Fruit fly (Drosophila melanogaster) whole organism, embryonic: ENCODE measurements around the gene CG17154.
A peak's percentile ranks its signal among the peaks of the same experiment; 100 is the strongest.

ENCODE experiments used
- Ada2b ChIP-seq: fragments of 200-800 bp; sonication (Bioruptor generic); IDR thresholded peaks from 2 replicates; pipeline ENCODE4 v1.3.6; 2022; ENCODE audit warnings: missing biosample characterization, missing genetic modification characterization
- CG1024 ChIP-seq: fragments of 200-800 bp; sonication (Bioruptor generic); IDR thresholded peaks from 2 replicates; pipeline ENCODE4 v1.3.6; 2022; ENCODE audit warnings: missing biosample characterization, missing genetic modification characterization
- CG11247 ChIP-seq: fragments of 200-800 bp; sonication (Bioruptor generic); IDR thresholded peaks from 2 replicates; pipeline ENCODE4 v1.3.6; 2022; ENCODE audit warnings: missing biosample characterization, missing genetic modification characterization
- CG11723 ChIP-seq: fragments of 200-800 bp; sonication (Bioruptor generic); optimal IDR thresholded peaks from 2 replicates; lab custom pipeline; 2017; ENCODE audit warnings: missing biosample characterization, mild to moderate bottlenecking, missing genetic modification characterization
- CG12155 ChIP-seq: fragments of 200-800 bp; sonication (Bioruptor generic); optimal IDR thresholded peaks from 3 replicates; lab custom pipeline; 2016; ENCODE audit warnings: missing biosample characterization, missing genetic modification characterization
- CG12219 ChIP-seq: fragments of 200-800 bp; sonication (Bioruptor generic); optimal IDR thresholded peaks from 3 replicates; lab custom pipeline; 2018; ENCODE audit warnings: missing biosample characterization, mild to moderate bottlenecking, missing genetic modification characterization
- CG13296 ChIP-seq: fragments of 200-800 bp; sonication (Bioruptor generic); optimal IDR thresholded peaks from 3 replicates; lab custom pipeline; 2018; ENCODE audit warnings: missing biosample characterization, mild to moderate bottlenecking, missing genetic modification characterization
- CG15269 ChIP-seq: fragments of 200-800 bp; sonication (Bioruptor generic); optimal IDR thresholded peaks from 2 replicates; lab custom pipeline; 2018; ENCODE audit warnings: missing biosample characterization, mild to moderate bottlenecking, missing genetic modification characterization, moderate library complexity
- CG16863 ChIP-seq: fragments of 200-800 bp; sonication (Bioruptor generic); optimal IDR thresholded peaks from 3 replicates; lab custom pipeline; 2016; ENCODE audit warnings: missing biosample characterization, missing genetic modification characterization
- CG18476 ChIP-seq: fragments of 200-800 bp; sonication (Bioruptor generic); optimal IDR thresholded peaks from 2 replicates; lab custom pipeline; 2016; ENCODE audit warnings: missing biosample characterization, mild to moderate bottlenecking, missing genetic modification characterization
- CG2129 ChIP-seq: fragments of 200-800 bp; sonication (Bioruptor generic); IDR thresholded peaks from 2 replicates; pipeline ENCODE4 v1.3.6; 2022; ENCODE audit warnings: missing biosample characterization, missing genetic modification characterization; ENCODE audit not compliant: partially characterized antibody
- CG2199 ChIP-seq: fragments of 200-800 bp; sonication (Bioruptor generic); IDR thresholded peaks from 3 replicates; pipeline ENCODE4 v1.3.6; 2022; ENCODE audit warnings: missing biosample characterization, missing genetic modification characterization
- CG30020 ChIP-seq: fragments of 200-800 bp; optimal IDR thresholded peaks from 2 replicates; lab custom pipeline; 2019; ENCODE audit warnings: missing biosample characterization, mild to moderate bottlenecking, missing genetic modification characterization, moderate library complexity
- CG3726 ChIP-seq: fragments of 200-800 bp; sonication (Bioruptor generic); IDR thresholded peaks from 3 replicates; pipeline ENCODE4, ENCODE4 v1.3.6; 2022; ENCODE audit warnings: missing biosample characterization, missing genetic modification characterization
- CG4424 ChIP-seq: fragments of 200-800 bp; sonication (Bioruptor generic); optimal IDR thresholded peaks from 3 replicates; lab custom pipeline; 2016; ENCODE audit warnings: missing biosample characterization, missing genetic modification characterization
- CG4707 ChIP-seq: fragments of 200-800 bp; sonication (Bioruptor generic); optimal IDR thresholded peaks from 2 replicates; lab custom pipeline; 2018; ENCODE audit warnings: missing biosample characterization, mild to moderate bottlenecking, missing genetic modification characterization, moderate library complexity
- CG5180 ChIP-seq: fragments of 200-800 bp; sonication (Bioruptor generic); optimal IDR thresholded peaks from 3 replicates; lab custom pipeline; 2017; ENCODE audit warnings: missing biosample characterization, missing genetic modification characterization, mild to moderate bottlenecking, moderate library complexity, missing genetic modification reagents
- CG6765 ChIP-seq: fragments of 200-800 bp; sonication (Bioruptor generic); optimal IDR thresholded peaks from 3 replicates; lab custom pipeline; 2017; ENCODE audit warnings: missing biosample characterization, mild to moderate bottlenecking, missing genetic modification characterization
- CG7357 ChIP-seq: fragments of 200-800 bp; sonication (Bioruptor generic); IDR thresholded peaks from 3 replicates; pipeline ENCODE4 v1.3.6; 2022; ENCODE audit warnings: missing biosample characterization, missing genetic modification characterization
- CG9817 ChIP-seq: fragments of 200-800 bp; sonication (Bioruptor generic); optimal IDR thresholded peaks from 2 replicates; lab custom pipeline; 2018; ENCODE audit warnings: missing biosample characterization, mild to moderate bottlenecking, missing genetic modification characterization, moderate library complexity
- Dbx ChIP-seq: fragments of 200-800 bp; sonication (Bioruptor generic); IDR thresholded peaks from 3 replicates; pipeline ENCODE4 v1.3.6; 2022; ENCODE audit warnings: missing biosample characterization, missing genetic modification characterization
- Deaf1 ChIP-seq: fragments of 200-800 bp; optimal IDR thresholded peaks from 3 replicates; lab custom pipeline; 2019; ENCODE audit warnings: missing biosample characterization, mild to moderate bottlenecking, missing genetic modification characterization, moderate library complexity
- Dp ChIP-seq: fragments of 200-800 bp; sonication (Bioruptor generic); optimal IDR thresholded peaks from 2 replicates; lab custom pipeline; 2018; ENCODE audit warnings: missing biosample characterization, mild to moderate bottlenecking, missing genetic modification characterization, moderate library complexity
- Hey ChIP-seq: fragments of 200-800 bp; sonication (Bioruptor generic); optimal IDR thresholded peaks from 3 replicates; lab custom pipeline; 2018; ENCODE audit warnings: missing biosample characterization, mild to moderate bottlenecking, missing genetic modification characterization
- HmgD ChIP-seq: fragments of 200-800 bp; sonication (Bioruptor generic); optimal IDR thresholded peaks from 3 replicates; lab custom pipeline; 2016; ENCODE audit warnings: missing biosample characterization, missing genetic modification characterization
- Med ChIP-seq: fragments of 200-800 bp; sonication (Bioruptor generic); peaks from one replicate; lab custom pipeline; 2016; ENCODE audit warnings: missing biosample characterization, missing genetic modification characterization, mild to moderate bottlenecking, inconsistent platforms, moderate library complexity
- Meics ChIP-seq: fragments of 200-800 bp; sonication (Bioruptor generic); optimal IDR thresholded peaks from 2 replicates; lab custom pipeline; 2017; ENCODE audit warnings: missing biosample characterization, mild to moderate bottlenecking, missing genetic modification characterization
- Nf-YB ChIP-seq: fragments of 200-800 bp; sonication (Bioruptor generic); optimal IDR thresholded peaks from 3 replicates; lab custom pipeline; 2019; ENCODE audit warnings: missing biosample characterization, mild to moderate bottlenecking, missing genetic modification characterization, moderate library complexity
- Scr ChIP-seq: fragments of 200-800 bp; sonication (Bioruptor generic); IDR thresholded peaks from 2 replicates; pipeline ENCODE4 v1.3.6; 2022; ENCODE audit warnings: missing biosample characterization, missing genetic modification characterization; ENCODE audit not compliant: partially characterized antibody
- Sry-β ChIP-seq: fragments of 200-800 bp; sonication (Bioruptor generic); optimal IDR thresholded peaks from 2 replicates; lab custom pipeline; 2018; ENCODE audit warnings: missing biosample characterization, mild to moderate bottlenecking, missing genetic modification characterization, moderate library complexity
- Taf1 ChIP-seq: fragments of 200-800 bp; sonication (Bioruptor generic); IDR thresholded peaks from 2 replicates; pipeline ENCODE4 v1.3.6; 2022; ENCODE audit warnings: missing biosample characterization, missing genetic modification characterization
- Trl ChIP-seq, 3 experiments: fragments of >200 bp in 2 of 3; fragments of 200-800 bp in 1 of 3; sonication (Bioruptor generic) in 1 of 3; optimal IDR thresholded peaks; 2 replicates in 1 of 3; 3 replicates in 2 of 3; lab custom pipeline; 2016 to 2017; ENCODE audit warnings: missing biosample characterization in 1 of 3, missing genetic modification characterization in 1 of 3
- Vsx1 ChIP-seq: fragments of 200-800 bp; sonication (Bioruptor generic); optimal IDR thresholded peaks from 2 replicates; lab custom pipeline; 2017; ENCODE audit warnings: missing biosample characterization, mild to moderate bottlenecking, missing genetic modification characterization, missing genetic modification reagents
- az2 ChIP-seq: fragments of 200-800 bp; sonication (Bioruptor generic); optimal IDR thresholded peaks from 3 replicates; lab custom pipeline; 2016; ENCODE audit warnings: missing biosample characterization, missing genetic modification characterization
- chinmo ChIP-seq: fragments of 200-800 bp; sonication (Bioruptor generic); IDR thresholded peaks from 4 replicates; pipeline ENCODE4 v1.3.6; 2022; ENCODE audit warnings: missing biosample characterization, missing genetic modification characterization; ENCODE audit not compliant: partially characterized antibody
- dpn ChIP-seq, 2 experiments: fragments of 200-800 bp; sonication (Bioruptor generic); optimal IDR thresholded peaks; 3 replicates each; lab custom pipeline; 2016; ENCODE audit warnings: missing biosample characterization in 2 of 2, missing genetic modification characterization in 2 of 2
- eyg ChIP-seq: fragments of 200-800 bp; sonication (Bioruptor generic); optimal IDR thresholded peaks from 3 replicates; lab custom pipeline; 2016; ENCODE audit warnings: missing biosample characterization, missing genetic modification characterization
- klu ChIP-seq: fragments of 200-800 bp; sonication (Bioruptor generic); IDR thresholded peaks from 2 replicates; pipeline ENCODE4 v1.3.6; 2022; ENCODE audit warnings: missing biosample characterization, missing genetic modification characterization
- lmd ChIP-seq: fragments of 200-800 bp; sonication (Bioruptor generic); IDR thresholded peaks from 2 replicates; pipeline ENCODE4 v1.3.6; 2022; ENCODE audit warnings: missing biosample characterization, missing genetic modification characterization
- lola ChIP-seq, 3 experiments: fragments of >200 bp in 2 of 3; fragments of 200-800 bp in 1 of 3; sonication (Bioruptor generic) in 1 of 3; optimal IDR thresholded peaks; 2 replicates each; lab custom pipeline; 2017 to 2019; ENCODE audit warnings: missing biosample characterization in 3 of 3, missing genetic modification characterization in 3 of 3, mild to moderate bottlenecking in 1 of 3, moderate library complexity in 1 of 3
- pros ChIP-seq: fragments of 200-800 bp; sonication (Bioruptor generic); optimal IDR thresholded peaks from 3 replicates; lab custom pipeline; 2019; ENCODE audit warnings: missing biosample characterization, mild to moderate bottlenecking, missing genetic modification characterization, moderate library complexity
- psq ChIP-seq: fragments of 200-800 bp; sonication (Bioruptor generic); optimal IDR thresholded peaks from 2 replicates; lab custom pipeline; 2017; ENCODE audit warnings: missing biosample characterization, missing genetic modification characterization
- salm ChIP-seq: fragments of 200-800 bp; sonication (Bioruptor generic); optimal IDR thresholded peaks from 2 replicates; lab custom pipeline; 2018; ENCODE audit warnings: missing biosample characterization, mild to moderate bottlenecking, missing genetic modification characterization
- schlank ChIP-seq: fragments of 200-800 bp; sonication (Bioruptor generic); optimal IDR thresholded peaks from 2 replicates; lab custom pipeline; 2018; ENCODE audit warnings: missing biosample characterization, mild to moderate bottlenecking, missing genetic modification characterization
- ssp ChIP-seq: fragments of 200-800 bp; sonication (Bioruptor generic); IDR thresholded peaks from 2 replicates; pipeline ENCODE4 v1.3.6; 2022; ENCODE audit warnings: missing biosample characterization, missing genetic modification characterization
- toy ChIP-seq: fragments of 200-800 bp; sonication (Bioruptor generic); IDR thresholded peaks from 2 replicates; pipeline ENCODE4 v1.3.6; 2022; ENCODE audit warnings: missing biosample characterization, missing genetic modification characterization
- trem ChIP-seq: fragments of 200-800 bp; optimal IDR thresholded peaks from 3 replicates; lab custom pipeline; 2019; ENCODE audit warnings: missing biosample characterization, mild to moderate bottlenecking, missing genetic modification characterization, moderate library complexity
- yki ChIP-seq: fragments of >200 bp; optimal IDR thresholded peaks from 3 replicates; lab custom pipeline; 2018

Gene CG17154

dm6 chr3L:12081679-12082520 is 6.5 kb upstream of the CG17154 start, which contains the start of gene Sema5c (continued):
- TF ChIP-seq Vsx1 (GFP tag; lab: Kevin White, UChicago) = peak; percentile 39
- TF ChIP-seq CG11723 (GFP tag; lab: Kevin White, UChicago) = no peak
- peak; percentile 64 for TF ChIP-seq ssp (GFP tag; lab: Robert Waterston, UW)
- peak; percentile 74 for TF ChIP-seq CG4424 (GFP tag; lab: Kevin White, UChicago)
- TF ChIP-seq CG11247 (GFP tag; lab: Robert Waterston, UW) = peak; percentile 40; the same call in 1 of the 2 replicates
- peak; percentile 52 for TF ChIP-seq pros (GFP tag; lab: Kevin White, UChicago)
- TF ChIP-seq yki = no peak
- no peak for TF ChIP-seq salm (tag; lab: Kevin White, UChicago)
- 0 out of 3 replicates have a peak, but pooled peaks have one; percentile 20 for TF ChIP-seq Dbx
- no peak for TF ChIP-seq Taf1 (GFP tag; lab: Robert Waterston, UW)
- peak; percentile 17 for TF ChIP-seq Sry-β (GFP tag; lab: Kevin White, UChicago)
- TF ChIP-seq dpn (GFP tag; optimal IDR thresholded peaks at IDR 0.05; lab: Kevin White, UChicago) = peak; percentile 5 to 19
- TF ChIP-seq CG30020 = peak; percentile 45
- TF ChIP-seq Meics = peak; percentile 82
- TF ChIP-seq HmgD = no peak
- peak; percentile 67 for TF ChIP-seq CG15269 (tag; lab: Kevin White, UChicago)
- peak; percentile 38 for TF ChIP-seq Scr (GFP tag; lab: Robert Waterston, UW)
- peak; percentile 44; the same call in 1 of the 3 replicates for TF ChIP-seq CG7357 (GFP tag; lab: Robert Waterston, UW)
- TF ChIP-seq klu (GFP tag; lab: Robert Waterston, UW) = peak; percentile 45; the same call in 1 of the 2 replicates
- TF ChIP-seq eyg (GFP tag; lab: Kevin White, UChicago) = no peak
- TF ChIP-seq toy = no peak; the same call in 1 of the 2 replicates
- TF ChIP-seq CG2199 (GFP tag; lab: Robert Waterston, UW) = peak; percentile 98
- peak; percentile 70 for TF ChIP-seq Nf-YB (GFP tag; lab: Kevin White, UChicago)
- TF ChIP-seq CG13296 (GFP tag; lab: Kevin White, UChicago) = peak; percentile 35
- no peak for TF ChIP-seq schlank
- TF ChIP-seq CG2129 (GFP tag; lab: Robert Waterston, UW) = no peak
- no peak for TF ChIP-seq Dp
- peak; percentile 63 for TF ChIP-seq trem
- peak in 1 of 3 experiments; percentile 93 for TF ChIP-seq lola (GFP tag; optimal IDR thresholded peaks at IDR 0.05; lab: Kevin White, UChicago)
- TF ChIP-seq Trl (optimal IDR thresholded peaks at IDR 0.05; lab: Kevin White, UChicago) = peak; percentile 56 to 70
- TF ChIP-seq Trl (GFP tag; optimal IDR thresholded peaks at IDR 0.05; lab: Kevin White, UChicago) = peak; percentile 26
- peak; percentile 35 for TF ChIP-seq CG4707
- no peak for TF ChIP-seq CG3726 (GFP tag; lab: Robert Waterston, UW)
- peak; percentile 2 for TF ChIP-seq Hey
- TF ChIP-seq Med (GFP tag; lab: Kevin White, UChicago) = peak; percentile 83
- TF ChIP-seq CG1024 (GFP tag; lab: Robert Waterston, UW) = 0 out of 2 replicates have a peak, but pooled peaks have one; percentile 29
- peak; percentile 15 for TF ChIP-seq CG6765 (GFP tag; lab: Kevin White, UChicago)
- peak; percentile 26 for TF ChIP-seq CG12155 (GFP tag; lab: Kevin White, UChicago)
- TF ChIP-seq CG9817 (tag; lab: Kevin White, UChicago) = peak; percentile 35
- TF ChIP-seq chinmo (GFP tag; lab: Robert Waterston, UW) = peak; percentile 84; the same call in 1 of the 4 replicates
- TF ChIP-seq psq = peak; percentile 98
- TF ChIP-seq CG18476 = no peak
- TF ChIP-seq lmd = peak; percentile 40
- peak; percentile 53 for TF ChIP-seq CG5180 (GFP tag; lab: Kevin White, UChicago)
- TF ChIP-seq Ada2b (GFP tag; lab: Robert Waterston, UW) = 0 out of 2 replicates have a peak, but pooled peaks have one; percentile 18
- TF ChIP-seq az2 (GFP tag; lab: Kevin White, UChicago) = peak; percentile 55
- TF ChIP-seq CG16863 (GFP tag; lab: Kevin White, UChicago) = no peak
- peak; percentile 94 for TF ChIP-seq Deaf1
- TF ChIP-seq CG12219 (GFP tag; lab: Kevin White, UChicago) = no peak
